Worm (Caenorhabditis elegans) whole organism, early embryonic: ENCODE data around the gene fip-2.

Experiments
- B0310.2 ChIP-seq: sonication (generic microtip); optimal IDR thresholded peaks from 2 replicates; lab custom pipeline; 2016; ENCODE audit warnings: mild to moderate bottlenecking, missing genetic modification characterization, missing compliant biosample characterization
- F13C5.2 ChIP-seq: sonication (generic microtip); optimal IDR thresholded peaks from 2 replicates; lab custom pipeline; 2017; ENCODE audit warnings: mild to moderate bottlenecking, missing genetic modification characterization, inconsistent platforms, missing compliant biosample characterization
- aly-1 ChIP-seq: sonication (generic microtip); optimal IDR thresholded peaks from 2 replicates; lab custom pipeline; 2016; ENCODE audit warnings: missing genetic modification characterization, missing compliant biosample characterization
- ama-1 ChIP-seq: fragments of 150-350 bp; optimal IDR thresholded peaks from 2 replicates; lab custom pipeline; 2014
- ets-7 ChIP-seq: sonication (generic microtip); optimal IDR thresholded peaks from 2 replicates; lab custom pipeline; 2016; ENCODE audit warnings: missing genotype, missing genetic modification characterization, missing compliant biosample characterization
- flt-1 ChIP-seq: fragments of 200-800 bp; sonication (Bioruptor generic); IDR thresholded peaks from 2 replicates; pipeline ENCODE4 v1.3.6; 2022; ENCODE audit warnings: missing genetic modification characterization, missing compliant biosample characterization
- hmg-4 ChIP-seq: fragments of 200-800 bp; sonication (Bioruptor generic); optimal IDR thresholded peaks from 2 replicates; lab custom pipeline; 2018; ENCODE audit warnings: mild to moderate bottlenecking, missing genetic modification characterization, missing compliant biosample characterization
- pes-1 ChIP-seq: fragments of 200-800 bp; sonication (Bioruptor generic); IDR thresholded peaks from 2 replicates; pipeline ENCODE4 v1.3.6; 2022; ENCODE audit warnings: missing genetic modification reagents, missing genetic modification characterization, missing compliant biosample characterization
- scrt-1 ChIP-seq: fragments of 200-800 bp; sonication (Bioruptor generic); IDR thresholded peaks from 2 replicates; pipeline ENCODE4 v1.3.6; 2022; ENCODE audit warnings: missing genetic modification characterization, missing compliant biosample characterization
- sea-1 ChIP-seq: fragments of 200-800 bp; sonication (Bioruptor generic); conservative IDR thresholded peaks from 2 replicates; pipeline ENCODE4 v1.3.6; 2022; ENCODE audit warnings: missing genetic modification characterization, missing compliant biosample characterization
- tbx-37 ChIP-seq: fragments of 200-800 bp; sonication (Bioruptor generic); conservative IDR thresholded peaks from 2 replicates; pipeline ENCODE4 v1.3.6; 2022; ENCODE audit warnings: missing genetic modification reagents, missing genetic modification characterization, missing compliant biosample characterization
- tra-4 ChIP-seq: sonication (generic microtip); optimal IDR thresholded peaks from 2 replicates; lab custom pipeline; 2017; ENCODE audit warnings: missing genetic modification characterization, missing compliant biosample characterization

ce11 chrV:9097213-9097612, 29.4 kb downstream of the fip-2 start:
- TF ChIP-seq aly-1 (tag; lab: Kevin White, UChicago) (no peak), ama-1 (lab: Kevin White, UChicago) (no peak), hmg-4 (GFP tag; lab: Kevin White, UChicago) (no peak), B0310.2 (tag; lab: Kevin White, UChicago) (no peak), F13C5.2 (tag; lab: Kevin White, UChicago) (no peak), sea-1 (GFP tag; lab: Robert Waterston, UW) (no peak), tbx-37 (no peak), ets-7 (tag; lab: Kevin White, UChicago) (no peak), pes-1 (GFP tag; lab: Robert Waterston, UW) (no peak), flt-1 (GFP tag; lab: Robert Waterston, UW) (no peak), tra-4 (tag; lab: Kevin White, UChicago) (no peak), scrt-1 (no peak)
